Worm (Caenorhabditis elegans) whole organism, L3 larva: Measurements from ENCODE around the gene srg-5.

Source experiments
- fos-1 ChIP-seq: fragments of 150-350 bp; optimal IDR thresholded peaks from 2 replicates; lab custom pipeline; 2014; ENCODE audit warnings: missing biosample characterization, missing genetic modification characterization
- lin-15B ChIP-seq: fragments of 150-350 bp; optimal IDR thresholded peaks from 2 replicates; lab custom pipeline; 2014; ENCODE audit warnings: missing biosample characterization, missing genetic modification characterization
- pha-4 ChIP-seq: fragments of 150-350 bp; optimal IDR thresholded peaks from 2 replicates; lab custom pipeline; 2014; ENCODE audit warnings: missing biosample characterization, missing genetic modification reagents, missing genetic modification characterization
- pqm-1 ChIP-seq: fragments of 150-350 bp; optimal IDR thresholded peaks from 2 replicates; lab custom pipeline; 2017; ENCODE audit warnings: missing biosample characterization, missing genetic modification characterization, inconsistent platforms
- snpc-4 ChIP-seq: fragments of 150-350 bp; optimal IDR thresholded peaks from 2 replicates; lab custom pipeline; 2014; ENCODE audit warnings: missing biosample characterization, missing genetic modification characterization
- zag-1 ChIP-seq: fragments of 150-350 bp; optimal IDR thresholded peaks from 2 replicates; lab custom pipeline; 2014; ENCODE audit warnings: missing biosample characterization, missing genetic modification characterization
- ztf-11 ChIP-seq: fragments of 150-350 bp; optimal IDR thresholded peaks from 2 replicates; lab custom pipeline; 2014; ENCODE audit warnings: missing biosample characterization, missing genetic modification characterization
- ztf-4 ChIP-seq: fragments of 150-350 bp; optimal IDR thresholded peaks from 2 replicates; lab custom pipeline; 2014; ENCODE audit warnings: missing biosample characterization, missing genetic modification characterization

DNA sequence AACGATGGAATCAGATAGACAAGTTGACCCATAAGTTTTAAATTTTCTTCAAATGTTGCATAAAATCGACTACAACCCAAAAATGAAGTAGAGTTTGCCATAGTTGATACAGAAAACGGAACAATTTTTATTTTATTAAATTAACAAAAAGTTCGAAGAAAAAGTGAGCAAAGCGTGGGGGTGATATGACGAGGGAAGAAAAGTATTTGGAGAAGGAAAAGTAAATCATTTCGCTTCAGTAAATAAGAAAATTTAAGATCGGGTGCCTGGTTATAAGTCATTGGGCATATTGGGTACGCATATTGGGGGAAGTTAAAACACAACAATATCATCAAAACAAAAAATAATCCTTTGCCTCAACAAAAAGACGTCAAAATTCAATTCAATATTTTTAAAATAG lies 1.6 kb upstream of the srg-5 start, which contains the start of gene srg-6:
- no peak for TF ChIP-seq zag-1 (tag; lab: Kevin White, UChicago)
- TF ChIP-seq pqm-1 (tag; lab: Kevin White, UChicago), result no peak
- no peak for TF ChIP-seq ztf-4 (tag; lab: Kevin White, UChicago)
- TF ChIP-seq pha-4 (tag; lab: Kevin White, UChicago), result no peak
- no peak for TF ChIP-seq lin-15B
- no peak for TF ChIP-seq snpc-4
- no peak for TF ChIP-seq ztf-11
- TF ChIP-seq fos-1, result no peak
